Worm (Caenorhabditis elegans) whole organism, early embryonic: ENCODE data around the gene T07D3.4.

Experiments
- ceh-13 ChIP-seq: fragments of 200-800 bp; sonication (Bioruptor generic); optimal IDR thresholded peaks from 2 replicates; lab custom pipeline; 2018; ENCODE audit warnings: mild to moderate bottlenecking, missing genetic modification characterization, missing compliant biosample characterization
- tbx-11 ChIP-seq: fragments of 200-800 bp; sonication (Bioruptor generic); IDR thresholded peaks from 2 replicates; pipeline ENCODE4 v1.3.6; 2022; ENCODE audit warnings: missing genetic modification characterization, missing compliant biosample characterization

ce11 chrII:868240-868864, 19.8 kb upstream of the T07D3.4 start, which contains the start of gene fbxc-51:
- TF ChIP-seq ceh-13 (GFP tag; lab: Kevin White, UChicago) (no peak), tbx-11 (GFP tag; lab: Robert Waterston, UW) (no peak)
